Fruit fly (Drosophila melanogaster) whole organism, embryonic: ENCODE data around the gene Jhbp7.

Source experiments
- Antp ChIP-seq: fragments of 200-800 bp; sonication (Bioruptor generic); optimal IDR thresholded peaks from 3 replicates; lab custom pipeline; 2016; ENCODE audit warnings: missing biosample characterization, missing genetic modification characterization
- B-H2 ChIP-seq: fragments of 200-800 bp; sonication (Bioruptor generic); optimal IDR thresholded peaks from 2 replicates; lab custom pipeline; 2018; ENCODE audit warnings: missing biosample characterization, mild to moderate bottlenecking, missing genetic modification characterization
- BEAF-32 ChIP-seq: fragments of 200-800 bp; sonication (Bioruptor generic); optimal IDR thresholded peaks from 3 replicates; lab custom pipeline; 2017; ENCODE audit warnings: missing biosample characterization, missing genetic modification characterization, mild to moderate bottlenecking, moderate library complexity, missing genetic modification reagents
- CG10431 ChIP-seq: fragments of 200-800 bp; sonication (Bioruptor generic); optimal IDR thresholded peaks from 3 replicates; lab custom pipeline; 2018; ENCODE audit warnings: missing biosample characterization, mild to moderate bottlenecking, missing genetic modification characterization
- CG11398 ChIP-seq: fragments of 200-800 bp; sonication (Bioruptor generic); optimal IDR thresholded peaks from 2 replicates; lab custom pipeline; 2016; ENCODE audit warnings: missing biosample characterization, missing genetic modification characterization
- CG12071 ChIP-seq: fragments of 200-800 bp; sonication (Bioruptor generic); optimal IDR thresholded peaks from 3 replicates; lab custom pipeline; 2018; ENCODE audit warnings: missing biosample characterization, mild to moderate bottlenecking, missing genetic modification characterization
- CG12219 ChIP-seq: fragments of 200-800 bp; sonication (Bioruptor generic); optimal IDR thresholded peaks from 3 replicates; lab custom pipeline; 2018; ENCODE audit warnings: missing biosample characterization, mild to moderate bottlenecking, missing genetic modification characterization
- CG12236 ChIP-seq: fragments of 200-800 bp; sonication (Bioruptor generic); optimal IDR thresholded peaks from 2 replicates; lab custom pipeline; 2016; ENCODE audit warnings: missing biosample characterization, missing genetic modification characterization
- CG14014 ChIP-seq: fragments of 200-800 bp; sonication (Bioruptor generic); IDR thresholded peaks from 2 replicates; pipeline ENCODE4 v1.3.6; 2022; ENCODE audit warnings: missing biosample characterization, missing genetic modification characterization
- CG16779 ChIP-seq: fragments of 200-800 bp; sonication (Bioruptor generic); IDR thresholded peaks from 2 replicates; pipeline ENCODE4 v1.3.6; 2022; ENCODE audit warnings: missing biosample characterization, missing genetic modification characterization
- CG17361 ChIP-seq: fragments of 200-800 bp; sonication (Bioruptor generic); IDR thresholded peaks from 3 replicates; pipeline ENCODE4 v1.3.6; 2022; ENCODE audit warnings: missing biosample characterization, missing genetic modification characterization
- CG2129 ChIP-seq: fragments of 200-800 bp; sonication (Bioruptor generic); IDR thresholded peaks from 2 replicates; pipeline ENCODE4 v1.3.6; 2022; ENCODE audit warnings: missing biosample characterization, missing genetic modification characterization; ENCODE audit not compliant: partially characterized antibody
- CG2678 ChIP-seq: fragments of 200-800 bp; sonication (Bioruptor generic); optimal IDR thresholded peaks from 3 replicates; lab custom pipeline; 2019; ENCODE audit warnings: missing biosample characterization, mild to moderate bottlenecking, missing genetic modification characterization, moderate library complexity
- CG34422 ChIP-seq: fragments of 200-800 bp; sonication (Bioruptor generic); IDR thresholded peaks from 3 replicates; pipeline ENCODE4 v1.3.6; 2022; ENCODE audit warnings: missing biosample characterization, missing genetic modification characterization
- CG42726 ChIP-seq: fragments of 200-800 bp; sonication (Bioruptor generic); IDR thresholded peaks from 2 replicates; pipeline ENCODE4 v1.3.6; 2022; ENCODE audit warnings: missing biosample characterization, missing genetic modification characterization; ENCODE audit not compliant: partially characterized antibody
- CG4404 ChIP-seq: fragments of 200-800 bp; sonication (Bioruptor generic); IDR thresholded peaks from 2 replicates; pipeline ENCODE4 v1.3.6; 2022; ENCODE audit warnings: missing biosample characterization, missing genetic modification characterization
- CG4424 ChIP-seq: fragments of 200-800 bp; sonication (Bioruptor generic); optimal IDR thresholded peaks from 3 replicates; lab custom pipeline; 2016; ENCODE audit warnings: missing biosample characterization, missing genetic modification characterization
- CG5245 ChIP-seq: fragments of 200-800 bp; sonication (Bioruptor generic); optimal IDR thresholded peaks from 3 replicates; lab custom pipeline; 2016; ENCODE audit warnings: missing biosample characterization, missing genetic modification characterization
- CG6689 ChIP-seq: fragments of 200-800 bp; sonication (Bioruptor generic); IDR thresholded peaks from 2 replicates; pipeline ENCODE4 v1.3.6; 2022; ENCODE audit warnings: missing biosample characterization, missing genetic modification characterization
- CG6854 ChIP-seq: fragments of 200-800 bp; sonication (Bioruptor generic); optimal IDR thresholded peaks from 3 replicates; lab custom pipeline; 2017; ENCODE audit warnings: missing biosample characterization, mild to moderate bottlenecking, missing genetic modification characterization
- CG7745 ChIP-seq: fragments of 200-800 bp; sonication (Bioruptor generic); optimal IDR thresholded peaks from 2 replicates; lab custom pipeline; 2018; ENCODE audit warnings: missing biosample characterization, mild to moderate bottlenecking, missing genetic modification characterization, moderate library complexity
- CG7786 ChIP-seq: fragments of 200-800 bp; sonication (Bioruptor generic); optimal IDR thresholded peaks from 2 replicates; lab custom pipeline; 2016; ENCODE audit warnings: missing biosample characterization, missing genetic modification characterization
- CG7839 ChIP-seq: fragments of 200-800 bp; sonication (Bioruptor generic); optimal IDR thresholded peaks from 3 replicates; lab custom pipeline; 2018; ENCODE audit warnings: missing biosample characterization, mild to moderate bottlenecking, missing genetic modification characterization, moderate library complexity
- CG7963 ChIP-seq: fragments of 200-800 bp; sonication (Bioruptor generic); IDR thresholded peaks from 3 replicates; pipeline ENCODE4 v1.3.6; 2022; ENCODE audit warnings: missing biosample characterization, missing genetic modification characterization; ENCODE audit not compliant: partially characterized antibody
- CG8281 ChIP-seq: fragments of 200-800 bp; sonication (Bioruptor generic); optimal IDR thresholded peaks from 2 replicates; lab custom pipeline; 2018; ENCODE audit warnings: missing biosample characterization, mild to moderate bottlenecking, missing genetic modification characterization, moderate library complexity
- CG8478 ChIP-seq: fragments of >200 bp; optimal IDR thresholded peaks from 2 replicates; lab custom pipeline; 2018
- CG9797 ChIP-seq: fragments of 200-800 bp; sonication (Bioruptor generic); optimal IDR thresholded peaks from 3 replicates; lab custom pipeline; 2018; ENCODE audit warnings: missing biosample characterization, mild to moderate bottlenecking, missing genetic modification characterization
- Camta ChIP-seq: fragments of 200-800 bp; sonication (Bioruptor generic); optimal IDR thresholded peaks from 2 replicates; lab custom pipeline; 2016; ENCODE audit warnings: missing biosample characterization, missing genetic modification characterization
- Deaf1 ChIP-seq: fragments of 200-800 bp; optimal IDR thresholded peaks from 3 replicates; lab custom pipeline; 2019; ENCODE audit warnings: missing biosample characterization, mild to moderate bottlenecking, missing genetic modification characterization, moderate library complexity
- Dek ChIP-seq: fragments of 200-800 bp; sonication (Bioruptor generic); optimal IDR thresholded peaks from 3 replicates; lab custom pipeline; 2019; ENCODE audit warnings: missing biosample characterization, mild to moderate bottlenecking, missing genetic modification characterization, moderate library complexity
- Ets97D ChIP-seq: fragments of 200-800 bp; sonication (Bioruptor generic); optimal IDR thresholded peaks from 3 replicates; lab custom pipeline; 2016; ENCODE audit warnings: missing biosample characterization, missing genetic modification characterization
- HLH4C ChIP-seq: fragments of 200-800 bp; sonication (Bioruptor generic); IDR thresholded peaks from 3 replicates; pipeline ENCODE4 v1.3.6; 2022; ENCODE audit warnings: missing biosample characterization, missing genetic modification characterization; ENCODE audit not compliant: partially characterized antibody
- HmgD ChIP-seq: fragments of 200-800 bp; sonication (Bioruptor generic); optimal IDR thresholded peaks from 3 replicates; lab custom pipeline; 2016; ENCODE audit warnings: missing biosample characterization, missing genetic modification characterization
- MTF-1 ChIP-seq: fragments of 200-800 bp; sonication (Bioruptor generic); optimal IDR thresholded peaks from 2 replicates; lab custom pipeline; 2018; ENCODE audit warnings: missing biosample characterization, mild to moderate bottlenecking, missing genetic modification characterization, borderline replicate concordance
- Opbp ChIP-seq: fragments of 200-800 bp; sonication (Bioruptor generic); IDR thresholded peaks from 3 replicates; pipeline ENCODE4 v1.3.6; 2022; ENCODE audit warnings: missing biosample characterization, missing genetic modification characterization; ENCODE audit not compliant: partially characterized antibody
- az2 ChIP-seq: fragments of 200-800 bp; sonication (Bioruptor generic); optimal IDR thresholded peaks from 3 replicates; lab custom pipeline; 2016; ENCODE audit warnings: missing biosample characterization, missing genetic modification characterization
- br ChIP-seq: fragments of >200 bp; optimal IDR thresholded peaks from 2 replicates; lab custom pipeline; 2017
- cas ChIP-seq: fragments of 200-800 bp; sonication (Bioruptor generic); IDR thresholded peaks from 2 replicates; pipeline ENCODE4 v1.3.6; 2022; ENCODE audit warnings: missing biosample characterization, missing genetic modification characterization
- caup ChIP-seq: fragments of 200-800 bp; sonication (Bioruptor generic); optimal IDR thresholded peaks from 3 replicates; lab custom pipeline; 2017; ENCODE audit warnings: missing biosample characterization, mild to moderate bottlenecking, missing genetic modification characterization, moderate library complexity; ENCODE audit not compliant: severe bottlenecking
- eve ChIP-seq, 2 experiments: fragments of >200 bp; optimal IDR thresholded peaks; 2 replicates each; lab custom pipeline; 2017; ENCODE audit warnings: missing biosample characterization in 2 of 2, missing genetic modification characterization in 2 of 2
- gsb ChIP-seq: fragments of 200-800 bp; sonication (Bioruptor generic); IDR thresholded peaks from 2 replicates; pipeline ENCODE4 v1.3.6; 2022; ENCODE audit warnings: missing biosample characterization, missing genetic modification characterization
- hbn ChIP-seq: fragments of 200-800 bp; sonication (Bioruptor generic); IDR thresholded peaks from 2 replicates; pipeline ENCODE4 v1.3.6; 2022; ENCODE audit warnings: missing biosample characterization, missing genetic modification characterization; ENCODE audit not compliant: partially characterized antibody
- hkb ChIP-seq, 2 experiments: fragments of 200-800 bp in 1 of 2; fragments of >200 bp in 1 of 2; sonication (Bioruptor generic) in 1 of 2; IDR thresholded peaks in 1 of 2; optimal IDR thresholded peaks in 1 of 2; 2 replicates each; pipeline versions ENCODE4 v1.3.6 to Lab custom; 2017 to 2022; ENCODE audit warnings: missing biosample characterization in 1 of 2, missing genetic modification characterization in 1 of 2
- onecut ChIP-seq: fragments of 200-800 bp; sonication (Bioruptor generic); IDR thresholded peaks from 2 replicates; pipeline ENCODE4 v1.3.6; 2022; ENCODE audit warnings: missing biosample characterization, missing genetic modification characterization
- schlank ChIP-seq: fragments of 200-800 bp; sonication (Bioruptor generic); optimal IDR thresholded peaks from 2 replicates; lab custom pipeline; 2018; ENCODE audit warnings: missing biosample characterization, mild to moderate bottlenecking, missing genetic modification characterization
- sim ChIP-seq: fragments of 200-800 bp; sonication (Bioruptor generic); IDR thresholded peaks from 2 replicates; pipeline ENCODE4 v1.3.6; 2022; ENCODE audit warnings: missing biosample characterization, missing genetic modification characterization
- tx ChIP-seq: fragments of 200-800 bp; sonication (Bioruptor generic); optimal IDR thresholded peaks from 2 replicates; lab custom pipeline; 2016; ENCODE audit warnings: missing biosample characterization, missing genetic modification characterization
- vfl ChIP-seq: fragments of 200-800 bp; sonication (Bioruptor generic); optimal IDR thresholded peaks from 2 replicates; lab custom pipeline; 2016; ENCODE audit warnings: missing biosample characterization, missing genetic modification characterization
- z ChIP-seq: fragments of 200-800 bp; sonication (Bioruptor generic); IDR thresholded peaks from 3 replicates; pipeline ENCODE4 v1.3.6; 2022; ENCODE audit warnings: missing biosample characterization, missing genetic modification characterization
- zen ChIP-seq: fragments of 200-800 bp; sonication (Bioruptor generic); optimal IDR thresholded peaks from 3 replicates; lab custom pipeline; 2018; ENCODE audit warnings: missing biosample characterization, mild to moderate bottlenecking, missing genetic modification characterization, moderate library complexity

Gene Jhbp7

dm6 chr3R:25221203-25221807 lies 16.1 kb upstream of the Jhbp7 start, which contains the start of gene Alg9 (continued):
- TF ChIP-seq CG12219 (GFP tag; lab: Kevin White, UChicago) (no peak), CG17361 (GFP tag; lab: Robert Waterston, UW) (no peak), CG2678 (tag; lab: Kevin White, UChicago) (no peak), HmgD (GFP tag; lab: Kevin White, UChicago) (peak; percentile 46), BEAF-32 (peak; percentile 84), CG16779 (GFP tag; lab: Robert Waterston, UW) (no peak), B-H2 (GFP tag; lab: Kevin White, UChicago) (no peak), CG11398 (no peak), CG2129 (peak; percentile 69), Deaf1 (no peak), onecut (GFP tag; lab: Robert Waterston, UW) (peak; percentile 50; the same call in 1 of the 2 replicates), CG7963 (peak; percentile 91), az2 (GFP tag; lab: Kevin White, UChicago) (no peak), CG4404 (GFP tag; lab: Robert Waterston, UW) (no peak), Opbp (GFP tag; lab: Robert Waterston, UW) (peak; percentile 90; the same call in 2 of the 3 replicates), Antp (GFP tag; lab: Kevin White, UChicago) (no peak), CG8478 (lab: Kevin White, UChicago) (no peak), cas (GFP tag; lab: Robert Waterston, UW) (no peak), hkb (optimal IDR thresholded peaks at IDR 0.05; lab: Kevin White, UChicago) (peak; percentile 18), hkb (GFP tag; IDR thresholded peaks at IDR 0.05; lab: Robert Waterston, UW) (no peak), sim (GFP tag; lab: Robert Waterston, UW) (no peak), CG34422 (GFP tag; lab: Robert Waterston, UW) (peak; percentile 76; the same call in 1 of the 3 replicates), CG7745 (tag; lab: Kevin White, UChicago) (no peak), br (lab: Kevin White, UChicago) (no peak), gsb (GFP tag; lab: Robert Waterston, UW) (no peak), Camta (GFP tag; lab: Kevin White, UChicago) (no peak), CG4424 (GFP tag; lab: Kevin White, UChicago) (no peak), schlank (no peak), tx (GFP tag; lab: Kevin White, UChicago) (no peak), CG9797 (GFP tag; lab: Kevin White, UChicago) (peak; percentile 21), eve (GFP tag; optimal IDR thresholded peaks at IDR 0.05; lab: Kevin White, UChicago) (no peak), CG14014 (GFP tag; lab: Robert Waterston, UW) (no peak), zen (no peak), CG8281 (tag; lab: Kevin White, UChicago) (no peak), CG10431 (GFP tag; lab: Kevin White, UChicago) (no peak), CG7839 (tag; lab: Kevin White, UChicago) (no peak), CG6689 (GFP tag; lab: Robert Waterston, UW) (no peak), MTF-1 (GFP tag; lab: Kevin White, UChicago) (no peak), CG12236 (GFP tag; lab: Kevin White, UChicago) (no peak), Ets97D (GFP tag; lab: Kevin White, UChicago) (peak; percentile 74), z (GFP tag; lab: Robert Waterston, UW) (no peak), hbn (GFP tag; lab: Robert Waterston, UW) (peak; percentile 86), vfl (GFP tag; lab: Kevin White, UChicago) (no peak), CG12071 (GFP tag; lab: Kevin White, UChicago) (no peak), HLH4C (GFP tag; lab: Robert Waterston, UW) (peak; percentile 95), Dek (no peak), CG6854 (GFP tag; lab: Kevin White, UChicago) (no peak), CG42726 (GFP tag; lab: Robert Waterston, UW) (peak; percentile 77), CG7786 (no peak), caup (GFP tag; lab: Kevin White, UChicago) (no peak), CG5245 (GFP tag; lab: Kevin White, UChicago) (no peak)
